Worm (Caenorhabditis elegans): ENCODE data around the gene idpb-2.

Gene idpb-2

DNA sequence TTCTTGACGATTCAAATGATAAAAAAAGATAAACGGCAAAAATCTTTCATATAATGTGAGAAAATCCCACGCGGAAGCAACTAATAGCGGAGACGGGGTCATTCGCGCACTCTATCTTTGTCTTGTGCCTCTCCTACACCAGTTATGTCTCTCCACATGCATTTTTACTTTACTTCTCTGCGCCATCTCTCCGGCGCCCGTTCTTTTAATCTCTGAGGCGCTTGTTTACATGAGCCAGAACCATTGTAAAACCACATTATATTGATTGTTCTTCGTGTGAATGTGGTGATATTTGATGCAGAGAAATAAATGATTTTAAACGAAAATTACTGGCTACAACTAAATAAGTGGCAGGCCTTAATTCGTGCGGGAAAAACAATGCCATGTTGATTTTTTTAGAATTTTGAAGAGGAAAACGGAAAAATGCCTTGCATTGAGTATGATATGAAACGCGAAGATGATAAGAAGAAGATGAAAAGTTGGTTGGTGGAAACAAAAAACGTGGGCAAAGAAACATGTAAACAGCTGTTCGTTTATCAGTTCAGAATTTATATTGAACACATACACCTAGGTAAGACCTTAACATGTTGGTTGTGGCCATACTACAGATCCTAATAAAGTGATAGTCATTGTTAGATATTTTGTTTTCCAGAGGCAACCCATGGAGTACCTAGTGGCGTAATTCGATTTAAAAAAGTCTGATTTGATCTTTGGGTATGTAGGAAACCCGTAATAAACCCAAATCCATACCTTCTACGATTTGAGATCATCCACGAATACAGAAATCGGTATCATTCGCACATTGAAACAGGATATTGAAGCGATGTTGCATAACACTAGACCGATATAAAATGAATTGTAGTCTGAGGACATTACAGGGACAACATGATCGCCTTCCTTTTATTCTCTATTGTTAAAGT lies 23.2 kb upstream of the idpb-2 start, which contains the start of gene C04G6.2 (continued):
- TF ChIP-seq rnt-1 (tag; optimal IDR thresholded peaks at IDR 0.05) (peak; percentile 47), lir-3 (tag; optimal IDR thresholded peaks at IDR 0.05; ENCODE audit: poor library complexity) (no peak)

DNA sequence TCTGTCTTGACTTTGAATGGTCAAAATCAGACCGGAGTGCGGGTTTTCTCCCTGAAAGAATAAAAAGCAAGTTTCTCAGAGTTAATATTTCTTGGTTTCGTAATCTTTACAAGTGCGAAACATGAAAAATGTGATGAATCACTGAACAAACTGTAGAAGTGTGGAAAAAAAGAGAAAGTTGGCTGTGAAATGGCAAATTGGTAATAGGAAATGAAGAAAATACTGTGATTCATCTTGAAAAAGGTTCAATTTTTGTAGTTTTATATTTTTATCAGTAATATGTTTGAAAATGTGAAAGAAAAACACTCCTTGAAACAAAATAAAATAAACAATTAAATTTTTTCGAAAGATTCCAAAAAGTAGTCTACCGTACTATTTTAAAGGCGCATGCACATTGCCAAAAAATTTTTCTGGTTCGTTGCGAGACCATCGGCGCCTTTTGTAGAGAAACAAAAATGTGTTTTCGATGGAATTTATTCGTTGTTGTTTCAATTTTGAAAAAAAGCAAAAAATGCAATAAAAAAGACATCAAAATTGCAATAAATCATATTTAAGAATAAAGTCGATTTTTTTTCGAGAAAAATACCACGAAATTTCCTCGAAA lies 22.3 kb upstream of the idpb-2 start, which contains the start of gene pld-1:
Gene pld-1 (minus strand): TSS at position 51 of the 604 bp plus-strand sequence.
- no peak for TF ChIP-seq egl-27 (tag; optimal IDR thresholded peaks at IDR 0.05)
- no peak for TF ChIP-seq rnt-1 (tag; optimal IDR thresholded peaks at IDR 0.05)
- TF ChIP-seq unc-86 (tag; optimal IDR thresholded peaks at IDR 0.05) = no peak
- no peak for TF ChIP-seq ztf-11 (tag; optimal IDR thresholded peaks at IDR 0.05)
- no peak for TF ChIP-seq unc-62 (GFP tag; optimal IDR thresholded peaks at IDR 0.05)
- TF ChIP-seq nhr-90 (tag; optimal IDR thresholded peaks at IDR 0.05; ENCODE audit: poor library complexity) = no peak
- TF ChIP-seq pqm-1 (tag; optimal IDR thresholded peaks at IDR 0.05) = no peak
- TF ChIP-seq hlh-4 (tag; optimal IDR thresholded peaks at IDR 0.05) = no peak
- no peak for TF ChIP-seq blmp-1 (tag; optimal IDR thresholded peaks at IDR 0.05)
- TF ChIP-seq ceh-8 (GFP tag; optimal IDR thresholded peaks at IDR 0.05) = no peak
- TF ChIP-seq ceh-90 (tag; optimal IDR thresholded peaks at IDR 0.05) = no peak

ce11 chrII:5086143-5086542 lies 16.7 kb upstream of the idpb-2 start:
- no peak for TF ChIP-seq fkh-4 (tag; optimal IDR thresholded peaks at IDR 0.05; ENCODE audit: borderline replicate concordance)
- peak; percentile 91 for TF ChIP-seq elt-2 (tag; optimal IDR thresholded peaks at IDR 0.05)

- TF ChIP-seq snu-23 (GFP tag; optimal IDR thresholded peaks at IDR 0.05) = no peak
- TF ChIP-seq aly-2 (tag; optimal IDR thresholded peaks at IDR 0.05) = no peak
- TF ChIP-seq ets-5 (GFP tag; IDR thresholded peaks at IDR 0.05) = no peak
- peak; percentile 62 for TF ChIP-seq elt-2 (tag; optimal IDR thresholded peaks at IDR 0.05)
- TF ChIP-seq ces-1 (GFP tag; optimal IDR thresholded peaks at IDR 0.05) = no peak
- TF ChIP-seq lin-35 (GFP tag; optimal IDR thresholded peaks at IDR 0.05) = peak in 1 of 2 experiments; percentile 13
- no peak for TF ChIP-seq nhr-237 (tag; optimal IDR thresholded peaks at IDR 0.05)
- no peak for TF ChIP-seq rnt-1 (tag; optimal IDR thresholded peaks at IDR 0.05)
- TF ChIP-seq unc-98 (GFP tag; IDR thresholded peaks at IDR 0.05) = no peak
- no peak for TF ChIP-seq sox-4 (tag; optimal IDR thresholded peaks at IDR 0.05)
- no peak for TF ChIP-seq ztf-11 (tag; optimal IDR thresholded peaks at IDR 0.05)
- TF ChIP-seq unc-130 (tag; optimal IDR thresholded peaks at IDR 0.05) = no peak
- TF ChIP-seq lsy-2 (tag; optimal IDR thresholded peaks at IDR 0.05) = no peak
- TF ChIP-seq lin-15B (tag; optimal IDR thresholded peaks at IDR 0.05) = no peak
Measured at ce11 chrII:5085450-5085849, 16.0 kb upstream of the idpb-2 start, which contains the start of gene txt-9. txt-9 (plus strand) TSS chrII:5085785.

ce11 chrII:5084225-5084624 lies 14.8 kb upstream of the idpb-2 start:
- TF ChIP-seq unc-98 (GFP tag; IDR thresholded peaks at IDR 0.05) (no peak), elt-2 (tag; optimal IDR thresholded peaks at IDR 0.05) (peak; percentile 52), efl-1 (optimal IDR thresholded peaks at IDR 0.05) (no peak), efl-1 (GFP tag; optimal IDR thresholded peaks at IDR 0.05 in 1 of 2) (peak in 1 of 2 experiments; percentile 24), sox-4 (tag; optimal IDR thresholded peaks at IDR 0.05) (no peak)

ce11 chrII:5083341-5083740 lies 13.9 kb upstream of the idpb-2 start, which contains the start of gene C04G6.4:
C04G6.4 (minus strand) TSS chrII:5083441.
- TF ChIP-seq hpl-2 (GFP tag; optimal IDR thresholded peaks at IDR 0.05) (no peak), nhr-77 (tag; optimal IDR thresholded peaks at IDR 0.05) (no peak), egl-27 (tag; optimal IDR thresholded peaks at IDR 0.05) (no peak), mdl-1 (tag; optimal IDR thresholded peaks at IDR 0.05) (no peak), unc-62 (GFP tag; optimal IDR thresholded peaks at IDR 0.05) (no peak), fkh-8 (tag; optimal IDR thresholded peaks at IDR 0.05) (no peak), nhr-237 (tag; optimal IDR thresholded peaks at IDR 0.05) (no peak), xbp-1 (tag; optimal IDR thresholded peaks at IDR 0.05) (no peak), fkh-4 (tag; optimal IDR thresholded peaks at IDR 0.05; ENCODE audit: borderline replicate concordance) (no peak), ceh-82 (tag; optimal IDR thresholded peaks at IDR 0.05) (no peak)

Measured in whole organism, L1 larva.